Worm (Caenorhabditis elegans) whole organism, midembryonic: ENCODE measurements around the gene ppm-1.A.

Experiments
- T22C8.4 ChIP-seq: fragments of 200-800 bp; sonication (Bioruptor generic); IDR thresholded peaks from 2 replicates; pipeline ENCODE4 v1.3.6; 2022; ENCODE audit warnings: missing genetic modification characterization, missing compliant biosample characterization
- cog-1 ChIP-seq: sonication (generic microtip); optimal IDR thresholded peaks from 2 replicates; lab custom pipeline; 2016; ENCODE audit warnings: missing genetic modification characterization, missing compliant biosample characterization
- flt-1 ChIP-seq: fragments of 200-800 bp; sonication (Bioruptor generic); IDR thresholded peaks from 2 replicates; pipeline ENCODE4 v1.3.6; 2022; ENCODE audit warnings: missing genetic modification characterization, missing compliant biosample characterization
- klf-2 ChIP-seq: fragments of 200-800 bp; sonication (Bioruptor generic); conservative IDR thresholded peaks from 2 replicates; pipeline ENCODE4 v1.3.6; 2022; ENCODE audit warnings: missing genetic modification reagents, missing genetic modification characterization, missing compliant biosample characterization
- med-1 ChIP-seq: sonication (generic microtip); optimal IDR thresholded peaks from 2 replicates; lab custom pipeline; 2017; ENCODE audit warnings: missing genetic modification characterization, mild to moderate bottlenecking, missing compliant biosample characterization, antibody characterized with exemption, missing genetic modification reagents; ENCODE audit not compliant: insufficient read depth
- tab-1 ChIP-seq: fragments of 200-800 bp; sonication (Bioruptor generic); IDR thresholded peaks from 2 replicates; pipeline ENCODE4 v1.3.6; 2022; ENCODE audit warnings: missing genetic modification characterization, missing compliant biosample characterization
- ztf-23 ChIP-seq: fragments of 200-800 bp; sonication (Bioruptor generic); IDR thresholded peaks from 2 replicates; pipeline ENCODE4 v1.3.6; 2022; ENCODE audit warnings: missing genetic modification reagents, missing genetic modification characterization, missing compliant biosample characterization
- ztf-29 ChIP-seq: fragments of 200-800 bp; sonication (Bioruptor generic); IDR thresholded peaks from 2 replicates; pipeline ENCODE4 v1.3.6; 2022; ENCODE audit warnings: missing genetic modification reagents, missing genetic modification characterization, missing compliant biosample characterization

- no peak for TF ChIP-seq flt-1 (GFP tag; lab: Robert Waterston, UW)
- no peak for TF ChIP-seq ztf-23 (GFP tag; lab: Robert Waterston, UW)
- no peak for TF ChIP-seq T22C8.4
- no peak for TF ChIP-seq klf-2 (GFP tag; lab: Robert Waterston, UW)
- no peak for TF ChIP-seq tab-1
- no peak for TF ChIP-seq ztf-29 (GFP tag; lab: Robert Waterston, UW)
- no peak for TF ChIP-seq cog-1 (tag; lab: Kevin White, UChicago)
- no peak for TF ChIP-seq med-1 (GFP tag; lab: Kevin White, UChicago)
Observed at ce11 chrV:10539114-10539513, 2.9 kb upstream of the ppm-1.A start, which contains the start of gene F25D1.8.
